Worm (Caenorhabditis elegans): ENCODE results near the gene F32E10.5.

Gene F32E10.5

DNA sequence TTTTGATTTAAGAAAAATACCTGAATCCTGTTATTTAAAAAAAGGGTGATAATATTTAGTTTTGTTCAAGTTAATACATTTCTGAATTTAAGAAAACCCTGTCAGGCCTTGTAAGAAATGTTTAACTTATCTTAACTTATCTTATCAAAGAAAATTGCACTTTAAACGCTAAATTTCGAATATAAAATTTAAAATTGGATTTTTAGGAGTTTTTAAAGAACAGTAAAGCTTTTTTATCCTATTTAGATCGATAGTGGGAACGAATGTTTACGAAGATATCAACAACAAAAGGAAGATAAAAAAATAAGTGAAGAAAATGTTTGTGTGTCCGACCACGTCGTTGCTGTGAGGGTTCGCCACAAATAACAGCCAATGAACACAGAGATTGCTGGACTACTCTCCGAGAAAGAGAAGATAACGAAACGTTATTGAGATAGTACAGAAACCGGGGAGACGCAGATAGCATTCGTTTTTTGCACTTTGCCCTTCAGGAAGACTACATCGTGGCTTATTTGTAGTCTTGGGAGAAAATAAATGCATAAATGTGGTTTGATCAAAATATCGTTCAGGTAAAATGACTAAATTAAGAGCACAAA is 25.1 kb downstream of the F32E10.5 start, which contains the start of gene dif-1:
TSS of gene dif-1 (minus strand) at position 51 of the 596 bp plus-strand sequence.
- TF ChIP-seq ama-1 (optimal IDR thresholded peaks at IDR 0.05) (peak; percentile 45), F44E2.7 (GFP tag; IDR thresholded peaks at IDR 0.05) (no peak), lin-29 (GFP tag; IDR thresholded peaks at IDR 0.05) (no peak), hlh-11 (tag; optimal IDR thresholded peaks at IDR 0.05) (peak; percentile 73), Y5F2A.4 (GFP tag; optimal IDR thresholded peaks at IDR 0.05) (no peak), F49E8.2 (tag; optimal IDR thresholded peaks at IDR 0.05; ENCODE audit: borderline replicate concordance) (no peak), nhr-41 (GFP tag; IDR thresholded peaks at IDR 0.05) (no peak), ceh-62 (tag; optimal IDR thresholded peaks at IDR 0.05) (no peak), rbr-2 (tag; optimal IDR thresholded peaks at IDR 0.05) (peak; percentile 9), ceh-44 (GFP tag; IDR thresholded peaks at IDR 0.05) (no peak), dve-1 (tag; optimal IDR thresholded peaks at IDR 0.05; ENCODE audit: insufficient read depth) (peak; percentile 80), Y48G9A.11 (GFP tag; IDR thresholded peaks at IDR 0.05) (no peak), nhr-28 (tag; optimal IDR thresholded peaks at IDR 0.05) (peak; percentile 96), vab-7 (GFP tag; IDR thresholded peaks at IDR 0.05) (no peak), T20F7.1 (GFP tag; optimal IDR thresholded peaks at IDR 0.05) (peak; percentile 69), php-3 (GFP tag; IDR thresholded peaks at IDR 0.05) (0 out of 2 replicates have a peak, but pooled peaks have one; percentile 9), spr-3 (GFP tag; optimal IDR thresholded peaks at IDR 0.05) (no peak), dmd-8 (GFP tag; IDR thresholded peaks at IDR 0.05) (no peak), pha-4 (GFP tag; IDR thresholded peaks at IDR 0.05) (no peak), pha-4 (tag; optimal IDR thresholded peaks at IDR 0.05) (peak; percentile 29), nhr-102 (tag; optimal IDR thresholded peaks at IDR 0.05) (no peak), fos-1 (tag; optimal IDR thresholded peaks at IDR 0.05) (no peak), mxl-3 (GFP tag; optimal IDR thresholded peaks at IDR 0.05) (peak; percentile 44), jun-1 (tag; optimal IDR thresholded peaks at IDR 0.05) (no peak), nhr-77 (tag; optimal IDR thresholded peaks at IDR 0.05) (peak; percentile 66), F37D6.2 (tag; optimal IDR thresholded peaks at IDR 0.05) (no peak), spr-1 (tag; optimal IDR thresholded peaks at IDR 0.05) (no peak), zip-11 (GFP tag; IDR thresholded peaks at IDR 0.05) (no peak), T26A8.4 (GFP tag; IDR thresholded peaks at IDR 0.05) (no peak), tag-97 (GFP tag; IDR thresholded peaks at IDR 0.05) (no peak), aly-2 (tag; optimal IDR thresholded peaks at IDR 0.05) (no peak), nhr-6 (tag; optimal IDR thresholded peaks at IDR 0.05) (no peak), daf-19 (GFP tag; conservative IDR thresholded peaks at IDR 0.05) (no peak), zip-2 (tag; optimal IDR thresholded peaks at IDR 0.05) (no peak), snpc-4 (tag; optimal IDR thresholded peaks at IDR 0.05) (no peak), daf-8 (GFP tag; IDR thresholded peaks at IDR 0.05) (no peak), ceh-82 (tag; optimal IDR thresholded peaks at IDR 0.05) (no peak), R02D3.7 (tag; optimal IDR thresholded peaks at IDR 0.05) (no peak), nhr-111 (GFP tag; optimal IDR thresholded peaks at IDR 0.05) (no peak), snpc-1.2 (GFP tag; IDR thresholded peaks at IDR 0.05) (no peak), unc-39 (tag; optimal IDR thresholded peaks at IDR 0.05) (no peak), F26F4.8 (GFP tag; conservative IDR thresholded peaks at IDR 0.05) (no peak), set-16 (GFP tag; IDR thresholded peaks at IDR 0.05) (no peak), cey-2 (tag; optimal IDR thresholded peaks at IDR 0.05; ENCODE audit: borderline replicate concordance, insufficient read depth) (no peak), lin-39 (tag; optimal IDR thresholded peaks at IDR 0.05) (no peak), mep-1 (tag; optimal IDR thresholded peaks at IDR 0.05) (peak; percentile 66), mes-2 (tag; optimal IDR thresholded peaks at IDR 0.05; ENCODE audit: poor library complexity, severe bottlenecking) (peak; percentile 52), hlh-30 (tag; optimal IDR thresholded peaks at IDR 0.05; ENCODE audit: insufficient read depth) (peak; percentile 27), zag-1 (tag; optimal IDR thresholded peaks at IDR 0.05) (no peak), lin-38 (GFP tag; IDR thresholded peaks at IDR 0.05) (peak; percentile 48), nhr-76 (tag; optimal IDR thresholded peaks at IDR 0.05) (no peak), arid-1 (GFP tag; conservative IDR thresholded peaks at IDR 0.05) (no peak)

Measured in whole organism, L4 larva.